Worm (Caenorhabditis elegans) whole organism, early embryonic: Measurements from ENCODE around the gene srx-136.

Source experiments
- F13C5.2 ChIP-seq: sonication (generic microtip); optimal IDR thresholded peaks from 2 replicates; lab custom pipeline; 2017; ENCODE audit warnings: mild to moderate bottlenecking, missing genetic modification characterization, inconsistent platforms, missing compliant biosample characterization
- aly-1 ChIP-seq: sonication (generic microtip); optimal IDR thresholded peaks from 2 replicates; lab custom pipeline; 2016; ENCODE audit warnings: missing genetic modification characterization, missing compliant biosample characterization
- ama-1 ChIP-seq: fragments of 150-350 bp; optimal IDR thresholded peaks from 2 replicates; lab custom pipeline; 2014
- ceh-13 ChIP-seq: fragments of 200-800 bp; sonication (Bioruptor generic); optimal IDR thresholded peaks from 2 replicates; lab custom pipeline; 2018; ENCODE audit warnings: mild to moderate bottlenecking, missing genetic modification characterization, missing compliant biosample characterization
- ceh-36 ChIP-seq: sonication (generic microtip); optimal IDR thresholded peaks from 2 replicates; lab custom pipeline; 2016; ENCODE audit warnings: missing genetic modification characterization, inconsistent platforms, missing compliant biosample characterization
- flt-1 ChIP-seq: fragments of 200-800 bp; sonication (Bioruptor generic); IDR thresholded peaks from 2 replicates; pipeline ENCODE4 v1.3.6; 2022; ENCODE audit warnings: missing genetic modification characterization, missing compliant biosample characterization
- hmg-4 ChIP-seq: fragments of 200-800 bp; sonication (Bioruptor generic); optimal IDR thresholded peaks from 2 replicates; lab custom pipeline; 2018; ENCODE audit warnings: mild to moderate bottlenecking, missing genetic modification characterization, missing compliant biosample characterization
- hnd-1 ChIP-seq: sonication (generic microtip); optimal IDR thresholded peaks from 2 replicates; lab custom pipeline; 2016; ENCODE audit warnings: missing genetic modification characterization, missing compliant biosample characterization
- pes-1 ChIP-seq: fragments of 200-800 bp; sonication (Bioruptor generic); IDR thresholded peaks from 2 replicates; pipeline ENCODE4 v1.3.6; 2022; ENCODE audit warnings: missing genetic modification reagents, missing genetic modification characterization, missing compliant biosample characterization
- scrt-1 ChIP-seq: fragments of 200-800 bp; sonication (Bioruptor generic); IDR thresholded peaks from 2 replicates; pipeline ENCODE4 v1.3.6; 2022; ENCODE audit warnings: missing genetic modification characterization, missing compliant biosample characterization
- sea-1 ChIP-seq: fragments of 200-800 bp; sonication (Bioruptor generic); conservative IDR thresholded peaks from 2 replicates; pipeline ENCODE4 v1.3.6; 2022; ENCODE audit warnings: missing genetic modification characterization, missing compliant biosample characterization
- tbx-37 ChIP-seq: fragments of 200-800 bp; sonication (Bioruptor generic); conservative IDR thresholded peaks from 2 replicates; pipeline ENCODE4 v1.3.6; 2022; ENCODE audit warnings: missing genetic modification reagents, missing genetic modification characterization, missing compliant biosample characterization
- tra-4 ChIP-seq: sonication (generic microtip); optimal IDR thresholded peaks from 2 replicates; lab custom pipeline; 2017; ENCODE audit warnings: missing genetic modification characterization, missing compliant biosample characterization

DNA sequence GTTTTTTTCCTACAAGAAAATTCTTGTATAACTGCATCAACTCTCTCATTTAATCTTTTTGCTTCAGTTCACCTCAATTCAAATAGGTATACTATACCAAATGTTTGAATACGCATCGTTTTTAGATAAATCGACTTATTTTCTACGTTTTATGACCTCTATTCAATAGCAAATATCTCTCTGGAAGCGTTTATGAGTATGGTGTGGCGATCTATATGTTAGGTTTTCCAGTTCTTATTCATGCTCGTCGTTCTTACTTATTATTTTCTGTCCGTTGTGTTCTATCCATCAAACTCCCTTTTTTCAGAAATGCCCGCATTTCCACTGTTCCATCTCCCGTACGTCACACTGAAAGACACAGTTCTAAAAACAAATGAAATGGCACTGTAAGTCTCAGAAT lies 23.4 kb downstream of the srx-136 start, which contains the start of gene T22G5.3:
- no peak for TF ChIP-seq ama-1 (lab: Kevin White, UChicago)
- TF ChIP-seq F13C5.2 (tag; lab: Kevin White, UChicago), result no peak
- no peak for TF ChIP-seq ceh-36
- TF ChIP-seq hmg-4 (GFP tag; lab: Kevin White, UChicago), result no peak
- no peak for TF ChIP-seq hnd-1 (tag; lab: Kevin White, UChicago)
- TF ChIP-seq pes-1 (GFP tag; lab: Robert Waterston, UW), result no peak
- no peak for TF ChIP-seq aly-1 (tag; lab: Kevin White, UChicago)
- no peak for TF ChIP-seq sea-1 (GFP tag; lab: Robert Waterston, UW)
- no peak for TF ChIP-seq tra-4
- no peak for TF ChIP-seq scrt-1 (GFP tag; lab: Robert Waterston, UW)
- TF ChIP-seq flt-1 (GFP tag; lab: Robert Waterston, UW), result no peak
- TF ChIP-seq ceh-13 (GFP tag; lab: Kevin White, UChicago), result no peak
- TF ChIP-seq tbx-37 (GFP tag; lab: Robert Waterston, UW), result no peak
